Fruit fly (Drosophila melanogaster) whole organism, embryonic: ENCODE measurements around the gene Egfrap.

Experiments
- Bgb ChIP-seq: fragments of 200-800 bp; sonication (Bioruptor generic); IDR thresholded peaks from 2 replicates; pipeline ENCODE4 v1.3.6; 2022; ENCODE audit warnings: missing biosample characterization, missing genetic modification characterization; ENCODE audit not compliant: partially characterized antibody
- CG10462 ChIP-seq: fragments of 200-800 bp; sonication (Bioruptor generic); optimal IDR thresholded peaks from 2 replicates; lab custom pipeline; 2016; ENCODE audit warnings: missing biosample characterization, missing genetic modification characterization
- CG10654 ChIP-seq: fragments of 200-800 bp; sonication (Bioruptor generic); optimal IDR thresholded peaks from 2 replicates; lab custom pipeline; 2016; ENCODE audit warnings: missing biosample characterization, missing genetic modification characterization
- CG10959 ChIP-seq: fragments of 200-800 bp; sonication (Bioruptor generic); IDR thresholded peaks from 2 replicates; pipeline ENCODE4 v1.3.6; 2022; ENCODE audit warnings: missing biosample characterization, missing genetic modification characterization
- CG11695 ChIP-seq: fragments of 200-800 bp; sonication (Bioruptor generic); IDR thresholded peaks from 3 replicates; pipeline ENCODE4 v1.3.6; 2022; ENCODE audit warnings: missing biosample characterization, missing genetic modification characterization
- CG13123 ChIP-seq: fragments of 200-800 bp; sonication (Bioruptor generic); optimal IDR thresholded peaks from 2 replicates; lab custom pipeline; 2016; ENCODE audit warnings: missing biosample characterization, missing genetic modification characterization
- CG16779 ChIP-seq: fragments of 200-800 bp; sonication (Bioruptor generic); IDR thresholded peaks from 2 replicates; pipeline ENCODE4 v1.3.6; 2022; ENCODE audit warnings: missing biosample characterization, missing genetic modification characterization
- CG16813 ChIP-seq: fragments of 200-800 bp; sonication (Bioruptor generic); IDR thresholded peaks from 3 replicates; pipeline ENCODE4 v1.3.6; 2022; ENCODE audit warnings: missing biosample characterization, missing genetic modification characterization; ENCODE audit not compliant: partially characterized antibody
- CG16863 ChIP-seq: fragments of 200-800 bp; sonication (Bioruptor generic); optimal IDR thresholded peaks from 3 replicates; lab custom pipeline; 2016; ENCODE audit warnings: missing biosample characterization, missing genetic modification characterization
- CG17361 ChIP-seq: fragments of 200-800 bp; sonication (Bioruptor generic); IDR thresholded peaks from 3 replicates; pipeline ENCODE4 v1.3.6; 2022; ENCODE audit warnings: missing biosample characterization, missing genetic modification characterization
- CG17568 ChIP-seq: fragments of 200-800 bp; sonication (Bioruptor generic); optimal IDR thresholded peaks from 2 replicates; lab custom pipeline; 2018; ENCODE audit warnings: missing biosample characterization, mild to moderate bottlenecking, missing genetic modification characterization, moderate library complexity
- CG1832 ChIP-seq: fragments of 200-800 bp; sonication (Bioruptor generic); optimal IDR thresholded peaks from 2 replicates; lab custom pipeline; 2017; ENCODE audit warnings: missing biosample characterization, mild to moderate bottlenecking, missing genetic modification characterization, inconsistent platforms
- CG18476 ChIP-seq: fragments of 200-800 bp; sonication (Bioruptor generic); optimal IDR thresholded peaks from 2 replicates; lab custom pipeline; 2016; ENCODE audit warnings: missing biosample characterization, mild to moderate bottlenecking, missing genetic modification characterization
- CG2712 ChIP-seq: fragments of 200-800 bp; optimal IDR thresholded peaks from 3 replicates; lab custom pipeline; 2019; ENCODE audit warnings: missing biosample characterization, mild to moderate bottlenecking, missing genetic modification characterization, moderate library complexity
- CG31388 ChIP-seq: fragments of 200-800 bp; sonication (Bioruptor generic); optimal IDR thresholded peaks from 2 replicates; lab custom pipeline; 2016; ENCODE audit warnings: missing biosample characterization, missing genetic modification characterization
- CG33557 ChIP-seq: fragments of 200-800 bp; sonication (Bioruptor generic); optimal IDR thresholded peaks from 2 replicates; lab custom pipeline; 2019; ENCODE audit warnings: missing biosample characterization, mild to moderate bottlenecking, missing genetic modification characterization, moderate library complexity
- CG3995 ChIP-seq: fragments of 200-800 bp; sonication (Bioruptor generic); optimal IDR thresholded peaks from 3 replicates; lab custom pipeline; 2016; ENCODE audit warnings: missing biosample characterization, missing genetic modification characterization
- CG5180 ChIP-seq: fragments of 200-800 bp; sonication (Bioruptor generic); optimal IDR thresholded peaks from 3 replicates; lab custom pipeline; 2017; ENCODE audit warnings: missing biosample characterization, missing genetic modification characterization, mild to moderate bottlenecking, moderate library complexity, missing genetic modification reagents
- CG9437 ChIP-seq: fragments of 200-800 bp; sonication (Bioruptor generic); optimal IDR thresholded peaks from 2 replicates; lab custom pipeline; 2018; ENCODE audit warnings: missing biosample characterization, mild to moderate bottlenecking, missing genetic modification characterization
- CTCF ChIP-seq: fragments of 200-800 bp; sonication (Bioruptor generic); optimal IDR thresholded peaks from 2 replicates; lab custom pipeline; 2017; ENCODE audit warnings: missing biosample characterization, mild to moderate bottlenecking, missing genetic modification characterization, moderate library complexity
- E2f1 ChIP-seq: fragments of 200-800 bp; sonication (Bioruptor generic); IDR thresholded peaks from 2 replicates; pipeline ENCODE4 v1.3.6; 2022; ENCODE audit warnings: missing biosample characterization, missing genetic modification characterization
- E2f2 ChIP-seq: fragments of 200-800 bp; sonication (Bioruptor generic); IDR thresholded peaks from 2 replicates; pipeline ENCODE4 v1.3.6; 2022; ENCODE audit warnings: missing biosample characterization, missing genetic modification characterization
- Elba2 ChIP-seq: fragments of 200-800 bp; sonication (Bioruptor generic); optimal IDR thresholded peaks from 3 replicates; lab custom pipeline; 2016; ENCODE audit warnings: missing biosample characterization, missing genetic modification characterization
- Ets65A ChIP-seq: fragments of 200-800 bp; sonication (Bioruptor generic); peaks from one replicate; lab custom pipeline; 2016; ENCODE audit warnings: missing biosample characterization, missing genetic modification characterization
- H15 ChIP-seq: fragments of 200-800 bp; sonication (Bioruptor generic); IDR thresholded peaks from 3 replicates; pipeline ENCODE4 v1.3.6; 2022; ENCODE audit warnings: missing biosample characterization, missing genetic modification characterization
- H2.0 ChIP-seq: fragments of 200-800 bp; sonication (Bioruptor generic); IDR thresholded peaks from 2 replicates; pipeline ENCODE4 v1.3.6; 2022; ENCODE audit warnings: missing biosample characterization, missing genetic modification characterization
- Hmx ChIP-seq: fragments of 200-800 bp; sonication (Bioruptor generic); optimal IDR thresholded peaks from 2 replicates; lab custom pipeline; 2016; ENCODE audit warnings: missing biosample characterization, missing genetic modification characterization
- MTF-1 ChIP-seq: fragments of 200-800 bp; sonication (Bioruptor generic); optimal IDR thresholded peaks from 2 replicates; lab custom pipeline; 2018; ENCODE audit warnings: missing biosample characterization, mild to moderate bottlenecking, missing genetic modification characterization, borderline replicate concordance
- Mrtf ChIP-seq: fragments of 200-800 bp; sonication (Bioruptor generic); IDR thresholded peaks from 3 replicates; pipeline ENCODE4 v1.3.6; 2022; ENCODE audit warnings: missing biosample characterization, missing genetic modification characterization
- Rfx ChIP-seq: fragments of 200-800 bp; sonication (Bioruptor generic); IDR thresholded peaks from 2 replicates; pipeline ENCODE4 v1.3.6; 2022; ENCODE audit warnings: missing biosample characterization, missing genetic modification characterization
- Sry-δ ChIP-seq: fragments of 200-800 bp; sonication (Bioruptor generic); optimal IDR thresholded peaks from 2 replicates; lab custom pipeline; 2016; ENCODE audit warnings: missing biosample characterization, missing genetic modification characterization
- Stat92E ChIP-seq, 3 experiments: fragments of >200 bp in 2 of 3; fragments of 200-800 bp in 1 of 3; sonication (Bioruptor generic) in 1 of 3; optimal IDR thresholded peaks; 2 replicates each; lab custom pipeline; 2017 to 2019; ENCODE audit warnings: missing biosample characterization in 3 of 3, missing genetic modification characterization in 3 of 3, mild to moderate bottlenecking in 1 of 3, moderate library complexity in 1 of 3
- abd-A ChIP-seq: fragments of 200-800 bp; sonication (Bioruptor generic); optimal IDR thresholded peaks from 3 replicates; lab custom pipeline; 2019; ENCODE audit warnings: missing biosample characterization, mild to moderate bottlenecking, missing genetic modification characterization, moderate library complexity
- btn ChIP-seq: fragments of 200-800 bp; sonication (Bioruptor generic); optimal IDR thresholded peaks from 2 replicates; lab custom pipeline; 2016; ENCODE audit warnings: missing biosample characterization, missing genetic modification characterization
- cato ChIP-seq: fragments of 200-800 bp; sonication (Bioruptor generic); optimal IDR thresholded peaks from 2 replicates; lab custom pipeline; 2016; ENCODE audit warnings: missing biosample characterization, missing genetic modification characterization, borderline replicate concordance
- chn ChIP-seq: fragments of 200-800 bp; sonication (Bioruptor generic); optimal IDR thresholded peaks from 2 replicates; lab custom pipeline; 2016; ENCODE audit warnings: missing biosample characterization, missing genetic modification characterization
- gcm ChIP-seq: fragments of 200-800 bp; sonication (Bioruptor generic); optimal IDR thresholded peaks from 2 replicates; lab custom pipeline; 2019; ENCODE audit warnings: missing biosample characterization, mild to moderate bottlenecking, missing genetic modification characterization, moderate library complexity
- h ChIP-seq: fragments of >200 bp; optimal IDR thresholded peaks from 2 replicates; lab custom pipeline; 2017
- hkb ChIP-seq, 2 experiments: fragments of 200-800 bp in 1 of 2; fragments of >200 bp in 1 of 2; sonication (Bioruptor generic) in 1 of 2; IDR thresholded peaks in 1 of 2; optimal IDR thresholded peaks in 1 of 2; 2 replicates each; pipeline versions ENCODE4 v1.3.6 to Lab custom; 2017 to 2022; ENCODE audit warnings: missing biosample characterization in 1 of 2, missing genetic modification characterization in 1 of 2
- kah ChIP-seq: fragments of 200-800 bp; sonication (Bioruptor generic); optimal IDR thresholded peaks from 2 replicates; lab custom pipeline; 2018; ENCODE audit warnings: missing biosample characterization, mild to moderate bottlenecking, missing genetic modification characterization
- nmo ChIP-seq: fragments of 200-800 bp; sonication (Bioruptor generic); optimal IDR thresholded peaks from 2 replicates; lab custom pipeline; 2018; ENCODE audit warnings: missing biosample characterization, mild to moderate bottlenecking, missing genetic modification characterization, moderate library complexity
- phol ChIP-seq: fragments of 200-800 bp; sonication (Bioruptor generic); optimal IDR thresholded peaks from 3 replicates; lab custom pipeline; 2018; ENCODE audit warnings: missing biosample characterization, mild to moderate bottlenecking, missing genetic modification characterization, moderate library complexity
- pum ChIP-seq: fragments of 200-800 bp; sonication (Bioruptor generic); optimal IDR thresholded peaks from 2 replicates; lab custom pipeline; 2016; ENCODE audit warnings: missing biosample characterization, missing genetic modification characterization
- row ChIP-seq: fragments of 200-800 bp; sonication (Bioruptor generic); IDR thresholded peaks from 3 replicates; pipeline ENCODE4 v1.3.6; 2022; ENCODE audit warnings: missing biosample characterization, missing genetic modification characterization
- sens ChIP-seq: fragments of 200-800 bp; sonication (Bioruptor generic); peaks from one replicate; lab custom pipeline; 2016; ENCODE audit warnings: missing biosample characterization, missing genetic modification characterization
- sqz ChIP-seq: fragments of 200-800 bp; sonication (Bioruptor generic); optimal IDR thresholded peaks from 3 replicates; lab custom pipeline; 2018; ENCODE audit warnings: missing biosample characterization, mild to moderate bottlenecking, missing genetic modification characterization
- stwl ChIP-seq: fragments of 200-800 bp; sonication (Bioruptor generic); optimal IDR thresholded peaks from 3 replicates; lab custom pipeline; 2018; ENCODE audit warnings: missing biosample characterization, mild to moderate bottlenecking, missing genetic modification characterization, moderate library complexity
- usp ChIP-seq: fragments of >200 bp; optimal IDR thresholded peaks from 2 replicates; lab custom pipeline; 2017; ENCODE audit warnings: missing biosample characterization, missing genetic modification characterization
- wdn ChIP-seq: fragments of 200-800 bp; sonication (Bioruptor generic); IDR thresholded peaks from 2 replicates; pipeline ENCODE4 v1.3.6; 2022; ENCODE audit warnings: missing biosample characterization, missing genetic modification characterization

Gene Egfrap

DNA sequence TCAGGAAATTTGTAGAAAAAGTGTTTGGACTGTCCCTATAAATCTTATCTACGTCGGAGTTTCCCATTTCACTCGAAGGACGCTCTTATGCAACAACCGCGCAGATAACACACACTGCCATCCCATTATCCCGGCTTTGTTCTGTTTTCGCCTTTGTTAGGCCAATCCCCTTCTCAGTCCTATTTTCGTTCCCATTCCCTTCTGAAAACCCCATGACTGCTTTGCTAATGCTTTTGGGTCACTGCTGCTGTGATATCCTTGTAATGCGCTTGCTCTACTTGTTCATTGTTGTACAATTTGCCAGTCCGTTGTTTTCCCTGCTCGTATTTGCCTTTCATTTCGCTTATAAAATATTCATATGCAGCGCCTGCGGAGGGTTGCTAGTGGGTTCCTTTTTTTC lies 18.7 kb upstream of the Egfrap start (continued):
- no peak for TF ChIP-seq CG31388 (GFP tag; lab: Kevin White, UChicago)

- no peak for TF ChIP-seq row (GFP tag; lab: Robert Waterston, UW)
- TF ChIP-seq CG18476, result peak; percentile 92
- TF ChIP-seq Ets65A, result peak; percentile 48
- TF ChIP-seq phol (tag; lab: Kevin White, UChicago), result no peak
- TF ChIP-seq gcm (GFP tag; lab: Kevin White, UChicago), result no peak
- TF ChIP-seq h, result no peak
Measured at dm6 chr3L:5968695-5969094, 18.2 kb upstream of the Egfrap start.

DNA sequence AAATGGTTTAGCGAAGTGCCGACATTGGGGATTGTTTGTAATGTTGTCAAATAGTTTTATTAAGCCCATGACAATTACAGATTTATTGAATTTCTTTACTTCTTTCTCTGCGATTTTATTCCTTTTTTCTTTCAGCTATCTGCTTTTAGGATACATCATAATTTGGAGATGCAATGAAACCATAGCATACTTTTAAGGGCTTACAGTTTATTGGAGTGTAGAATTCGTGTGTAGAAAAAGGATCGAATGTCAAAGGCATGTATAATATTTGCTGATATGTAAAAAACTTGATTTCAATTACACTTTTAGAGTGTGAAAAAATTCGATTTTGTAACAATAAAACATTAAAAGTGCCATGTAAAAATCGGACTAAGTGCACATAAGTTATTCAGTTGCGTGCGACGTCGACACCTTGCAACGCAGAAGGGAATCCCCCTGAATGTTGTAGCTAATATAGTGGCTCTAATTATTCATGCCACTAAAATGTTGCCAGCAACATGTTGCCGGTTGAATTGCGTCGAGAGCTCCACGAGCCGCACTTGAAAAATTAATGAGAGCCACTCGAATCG lies 16.5 kb upstream of the Egfrap start:
- TF ChIP-seq CG16813 (GFP tag; lab: Robert Waterston, UW) (no peak), pum (GFP tag; lab: Kevin White, UChicago) (no peak), Ets65A (no peak), CG13123 (GFP tag; lab: Kevin White, UChicago) (no peak), CG10654 (GFP tag; lab: Kevin White, UChicago) (no peak), CG33557 (GFP tag; lab: Kevin White, UChicago) (no peak), CG1832 (GFP tag; lab: Kevin White, UChicago) (no peak), MTF-1 (GFP tag; lab: Kevin White, UChicago) (no peak), nmo (GFP tag; lab: Kevin White, UChicago) (no peak), cato (GFP tag; lab: Kevin White, UChicago) (no peak), Stat92E (GFP tag; optimal IDR thresholded peaks at IDR 0.05; lab: Kevin White, UChicago) (peak in 1 of 3 experiments; percentile 6), abd-A (tag; lab: Kevin White, UChicago) (no peak), Bgb (peak; percentile 34; the same call in 1 of the 2 replicates), H2.0 (GFP tag; lab: Robert Waterston, UW) (no peak), CG17361 (GFP tag; lab: Robert Waterston, UW) (no peak), sens (GFP tag; lab: Kevin White, UChicago) (peak; percentile 30), H15 (GFP tag; lab: Robert Waterston, UW) (no peak), hkb (optimal IDR thresholded peaks at IDR 0.05; lab: Kevin White, UChicago) (no peak), hkb (GFP tag; IDR thresholded peaks at IDR 0.05; lab: Robert Waterston, UW) (no peak), E2f2 (GFP tag; lab: Robert Waterston, UW) (no peak), CG5180 (no peak), E2f1 (GFP tag; lab: Robert Waterston, UW) (no peak), CG10462 (no peak), CG2712 (tag; lab: Kevin White, UChicago) (peak; percentile 6), usp (no peak), wdn (GFP tag; lab: Robert Waterston, UW) (no peak), CG17568 (GFP tag; lab: Kevin White, UChicago) (no peak), CG9437 (no peak), CG16863 (GFP tag; lab: Kevin White, UChicago) (no peak), Sry-δ (no peak), CTCF (peak; percentile 76), CG3995 (no peak), btn (no peak), CG16779 (GFP tag; lab: Robert Waterston, UW) (no peak), Elba2 (GFP tag; lab: Kevin White, UChicago) (no peak), CG10959 (GFP tag; lab: Robert Waterston, UW) (no peak), stwl (peak; percentile 38), Rfx (no peak), chn (GFP tag; lab: Kevin White, UChicago) (no peak), Mrtf (GFP tag; lab: Robert Waterston, UW) (no peak), sqz (GFP tag; lab: Kevin White, UChicago) (no peak), Hmx (GFP tag; lab: Kevin White, UChicago) (no peak), CG11695 (GFP tag; lab: Robert Waterston, UW) (no peak), kah (GFP tag; lab: Kevin White, UChicago) (no peak)
